Fruit fly (Drosophila melanogaster) whole organism, embryonic: ENCODE data around the gene CG13699.

Experiments
- Antp ChIP-seq: fragments of 200-800 bp; sonication (Bioruptor generic); optimal IDR thresholded peaks from 3 replicates; lab custom pipeline; 2016; ENCODE audit warnings: missing biosample characterization, missing genetic modification characterization
- Bteb2 ChIP-seq: fragments of 200-800 bp; sonication (Bioruptor generic); optimal IDR thresholded peaks from 2 replicates; lab custom pipeline; 2016; ENCODE audit warnings: missing biosample characterization, missing genetic modification characterization
- CG10209 ChIP-seq: fragments of 200-800 bp; sonication (Bioruptor generic); optimal IDR thresholded peaks from 3 replicates; lab custom pipeline; 2017; ENCODE audit warnings: missing biosample characterization, mild to moderate bottlenecking, missing genetic modification characterization, missing genetic modification reagents
- CG10654 ChIP-seq: fragments of 200-800 bp; sonication (Bioruptor generic); optimal IDR thresholded peaks from 2 replicates; lab custom pipeline; 2016; ENCODE audit warnings: missing biosample characterization, missing genetic modification characterization
- CG11247 ChIP-seq: fragments of 200-800 bp; sonication (Bioruptor generic); IDR thresholded peaks from 2 replicates; pipeline ENCODE4 v1.3.6; 2022; ENCODE audit warnings: missing biosample characterization, missing genetic modification characterization
- CG11456 ChIP-seq: fragments of 200-800 bp; sonication (Bioruptor generic); IDR thresholded peaks from 3 replicates; pipeline ENCODE4 v1.3.6; 2022; ENCODE audit warnings: missing biosample characterization, missing genetic modification characterization
- CG11504 ChIP-seq: fragments of 200-800 bp; sonication (Bioruptor generic); optimal IDR thresholded peaks from 3 replicates; lab custom pipeline; 2019; ENCODE audit warnings: missing biosample characterization, mild to moderate bottlenecking, missing genetic modification characterization, moderate library complexity
- CG12104 ChIP-seq: fragments of 200-800 bp; sonication (Bioruptor generic); optimal IDR thresholded peaks from 3 replicates; lab custom pipeline; 2016; ENCODE audit warnings: missing biosample characterization, missing genetic modification characterization
- CG12391 ChIP-seq: fragments of 200-800 bp; sonication (Bioruptor generic); optimal IDR thresholded peaks from 3 replicates; lab custom pipeline; 2018; ENCODE audit warnings: missing biosample characterization, mild to moderate bottlenecking, missing genetic modification characterization, moderate library complexity
- CG12769 ChIP-seq: fragments of 200-800 bp; sonication (Bioruptor generic); optimal IDR thresholded peaks from 2 replicates; lab custom pipeline; 2019; ENCODE audit warnings: missing biosample characterization, mild to moderate bottlenecking, missing genetic modification characterization, moderate library complexity
- CG13424 ChIP-seq: fragments of 200-800 bp; sonication (Bioruptor generic); optimal IDR thresholded peaks from 2 replicates; lab custom pipeline; 2019; ENCODE audit warnings: missing biosample characterization, mild to moderate bottlenecking, missing genetic modification characterization, moderate library complexity
- CG14710 ChIP-seq: fragments of 200-800 bp; sonication (Bioruptor generic); optimal IDR thresholded peaks from 3 replicates; lab custom pipeline; 2019; ENCODE audit warnings: missing biosample characterization, mild to moderate bottlenecking, missing genetic modification characterization, moderate library complexity
- CG14965 ChIP-seq: fragments of 200-800 bp; sonication (Bioruptor generic); optimal IDR thresholded peaks from 2 replicates; lab custom pipeline; 2016; ENCODE audit warnings: missing biosample characterization, missing genetic modification characterization, borderline replicate concordance
- CG16813 ChIP-seq: fragments of 200-800 bp; sonication (Bioruptor generic); IDR thresholded peaks from 3 replicates; pipeline ENCODE4 v1.3.6; 2022; ENCODE audit warnings: missing biosample characterization, missing genetic modification characterization; ENCODE audit not compliant: partially characterized antibody
- CG17359 ChIP-seq: fragments of 200-800 bp; sonication (Bioruptor generic); optimal IDR thresholded peaks from 3 replicates; lab custom pipeline; 2018; ENCODE audit warnings: missing biosample characterization, mild to moderate bottlenecking, missing genetic modification characterization, moderate library complexity
- CG17912 ChIP-seq: fragments of 200-800 bp; sonication (Bioruptor generic); optimal IDR thresholded peaks from 2 replicates; lab custom pipeline; 2018; ENCODE audit warnings: missing biosample characterization, mild to moderate bottlenecking, missing genetic modification characterization
- CG2129 ChIP-seq: fragments of 200-800 bp; sonication (Bioruptor generic); IDR thresholded peaks from 2 replicates; pipeline ENCODE4 v1.3.6; 2022; ENCODE audit warnings: missing biosample characterization, missing genetic modification characterization; ENCODE audit not compliant: partially characterized antibody
- CG3281 ChIP-seq: fragments of 200-800 bp; sonication (Bioruptor generic); optimal IDR thresholded peaks from 3 replicates; lab custom pipeline; 2017; ENCODE audit warnings: missing biosample characterization, mild to moderate bottlenecking, missing genetic modification characterization
- CG34422 ChIP-seq: fragments of 200-800 bp; sonication (Bioruptor generic); IDR thresholded peaks from 3 replicates; pipeline ENCODE4 v1.3.6; 2022; ENCODE audit warnings: missing biosample characterization, missing genetic modification characterization
- CG3847 ChIP-seq: fragments of 200-800 bp; sonication (Bioruptor generic); IDR thresholded peaks from 2 replicates; pipeline ENCODE4 v1.3.6; 2022; ENCODE audit warnings: missing biosample characterization, missing genetic modification characterization
- CG6272 ChIP-seq: fragments of 200-800 bp; sonication (Bioruptor generic); IDR thresholded peaks from 2 replicates; pipeline ENCODE4 v1.3.6; 2022; ENCODE audit warnings: missing biosample characterization, missing genetic modification characterization
- CG8359 ChIP-seq: fragments of 200-800 bp; sonication (Bioruptor generic); optimal IDR thresholded peaks from 2 replicates; lab custom pipeline; 2017; ENCODE audit warnings: missing biosample characterization, mild to moderate bottlenecking, missing genetic modification characterization, borderline replicate concordance
- E2f2 ChIP-seq: fragments of 200-800 bp; sonication (Bioruptor generic); IDR thresholded peaks from 2 replicates; pipeline ENCODE4 v1.3.6; 2022; ENCODE audit warnings: missing biosample characterization, missing genetic modification characterization
- H2.0 ChIP-seq: fragments of 200-800 bp; sonication (Bioruptor generic); IDR thresholded peaks from 2 replicates; pipeline ENCODE4 v1.3.6; 2022; ENCODE audit warnings: missing biosample characterization, missing genetic modification characterization
- HLH54F ChIP-seq: fragments of 200-800 bp; sonication (Bioruptor generic); optimal IDR thresholded peaks from 3 replicates; lab custom pipeline; 2016; ENCODE audit warnings: missing biosample characterization, missing genetic modification characterization
- Hand ChIP-seq: fragments of 200-800 bp; sonication (Bioruptor generic); optimal IDR thresholded peaks from 2 replicates; lab custom pipeline; 2017; ENCODE audit warnings: mild to moderate bottlenecking, missing biosample characterization, missing genetic modification reagents, missing genetic modification characterization
- Hmr ChIP-seq: fragments of 200-800 bp; sonication (Bioruptor generic); optimal IDR thresholded peaks from 3 replicates; lab custom pipeline; 2017; ENCODE audit warnings: mild to moderate bottlenecking, missing biosample characterization, missing genetic modification reagents, missing genetic modification characterization
- Hr39 ChIP-seq: fragments of >200 bp; optimal IDR thresholded peaks from 2 replicates; lab custom pipeline; 2017
- Lim3 ChIP-seq: fragments of 200-800 bp; sonication (Bioruptor generic); IDR thresholded peaks from 2 replicates; pipeline ENCODE4 v1.3.6; 2022; ENCODE audit warnings: missing biosample characterization, missing genetic modification characterization
- Nf-YB ChIP-seq: fragments of 200-800 bp; sonication (Bioruptor generic); optimal IDR thresholded peaks from 3 replicates; lab custom pipeline; 2019; ENCODE audit warnings: missing biosample characterization, mild to moderate bottlenecking, missing genetic modification characterization, moderate library complexity
- Opbp ChIP-seq: fragments of 200-800 bp; sonication (Bioruptor generic); IDR thresholded peaks from 3 replicates; pipeline ENCODE4 v1.3.6; 2022; ENCODE audit warnings: missing biosample characterization, missing genetic modification characterization; ENCODE audit not compliant: partially characterized antibody
- PHDP ChIP-seq: fragments of 200-800 bp; sonication (Bioruptor generic); optimal IDR thresholded peaks from 3 replicates; lab custom pipeline; 2018; ENCODE audit warnings: missing biosample characterization, mild to moderate bottlenecking, missing genetic modification characterization, moderate library complexity
- Rx ChIP-seq: fragments of 200-800 bp; sonication (Bioruptor generic); IDR thresholded peaks from 2 replicates; pipeline ENCODE4 v1.3.6; 2022; ENCODE audit warnings: missing biosample characterization, missing genetic modification characterization
- ap ChIP-seq: fragments of 200-800 bp; sonication (Bioruptor generic); IDR thresholded peaks from 2 replicates; pipeline ENCODE4 v1.3.6; 2022; ENCODE audit warnings: missing biosample characterization, missing genetic modification characterization
- bigmax ChIP-seq: fragments of 200-800 bp; sonication (Bioruptor generic); optimal IDR thresholded peaks from 2 replicates; lab custom pipeline; 2018; ENCODE audit warnings: missing biosample characterization, mild to moderate bottlenecking, missing genetic modification characterization
- cad ChIP-seq: fragments of >200 bp; optimal IDR thresholded peaks from 2 replicates; lab custom pipeline; 2017; ENCODE audit warnings: missing biosample characterization, missing genetic modification characterization
- croc ChIP-seq: fragments of 200-800 bp; sonication (Bioruptor generic); conservative IDR thresholded peaks from 3 replicates; pipeline ENCODE4 v1.3.6; 2022; ENCODE audit warnings: missing biosample characterization, missing genetic modification characterization
- danr ChIP-seq: fragments of 200-800 bp; sonication (Bioruptor generic); IDR thresholded peaks from 2 replicates; pipeline ENCODE4 v1.3.6; 2022; ENCODE audit warnings: missing biosample characterization, missing genetic modification characterization
- fd96Cb ChIP-seq: fragments of 200-800 bp; sonication (Bioruptor generic); optimal IDR thresholded peaks from 2 replicates; lab custom pipeline; 2018; ENCODE audit warnings: missing biosample characterization, mild to moderate bottlenecking, missing genetic modification characterization, moderate library complexity
- jing ChIP-seq: fragments of 200-800 bp; sonication (Bioruptor generic); optimal IDR thresholded peaks from 2 replicates; lab custom pipeline; 2018; ENCODE audit warnings: missing biosample characterization, mild to moderate bottlenecking, missing genetic modification characterization
- kah ChIP-seq: fragments of 200-800 bp; sonication (Bioruptor generic); optimal IDR thresholded peaks from 2 replicates; lab custom pipeline; 2018; ENCODE audit warnings: missing biosample characterization, mild to moderate bottlenecking, missing genetic modification characterization
- kay ChIP-seq: fragments of 200-800 bp; sonication (Bioruptor generic); optimal IDR thresholded peaks from 2 replicates; lab custom pipeline; 2016; ENCODE audit warnings: missing biosample characterization, missing genetic modification characterization
- lab ChIP-seq: fragments of 200-800 bp; sonication (Bioruptor generic); optimal IDR thresholded peaks from 3 replicates; lab custom pipeline; 2017; ENCODE audit warnings: missing biosample characterization, missing genetic modification characterization, mild to moderate bottlenecking, moderate library complexity, missing genetic modification reagents
- lola ChIP-seq, 3 experiments: fragments of >200 bp in 2 of 3; fragments of 200-800 bp in 1 of 3; sonication (Bioruptor generic) in 1 of 3; optimal IDR thresholded peaks; 2 replicates each; lab custom pipeline; 2017 to 2019; ENCODE audit warnings: missing biosample characterization in 3 of 3, missing genetic modification characterization in 3 of 3, mild to moderate bottlenecking in 1 of 3, moderate library complexity in 1 of 3
- phol ChIP-seq: fragments of 200-800 bp; sonication (Bioruptor generic); optimal IDR thresholded peaks from 3 replicates; lab custom pipeline; 2018; ENCODE audit warnings: missing biosample characterization, mild to moderate bottlenecking, missing genetic modification characterization, moderate library complexity
- sens ChIP-seq: fragments of 200-800 bp; sonication (Bioruptor generic); peaks from one replicate; lab custom pipeline; 2016; ENCODE audit warnings: missing biosample characterization, missing genetic modification characterization
- stwl ChIP-seq: fragments of 200-800 bp; sonication (Bioruptor generic); optimal IDR thresholded peaks from 3 replicates; lab custom pipeline; 2018; ENCODE audit warnings: missing biosample characterization, mild to moderate bottlenecking, missing genetic modification characterization, moderate library complexity
- tgo ChIP-seq: fragments of 200-800 bp; sonication (Bioruptor generic); IDR thresholded peaks from 3 replicates; pipeline ENCODE4 v1.3.6; 2022; ENCODE audit warnings: missing biosample characterization, missing genetic modification characterization
- zf30C ChIP-seq: fragments of 200-800 bp; sonication (Bioruptor generic); optimal IDR thresholded peaks from 3 replicates; lab custom pipeline; 2018; ENCODE audit warnings: missing biosample characterization, mild to moderate bottlenecking, missing genetic modification characterization
- zfh1 ChIP-seq: fragments of 200-800 bp; sonication (Bioruptor generic); IDR thresholded peaks from 3 replicates; pipeline ENCODE4 v1.3.6; 2022; ENCODE audit warnings: missing biosample characterization, missing genetic modification characterization

The CG13699 gene

DNA sequence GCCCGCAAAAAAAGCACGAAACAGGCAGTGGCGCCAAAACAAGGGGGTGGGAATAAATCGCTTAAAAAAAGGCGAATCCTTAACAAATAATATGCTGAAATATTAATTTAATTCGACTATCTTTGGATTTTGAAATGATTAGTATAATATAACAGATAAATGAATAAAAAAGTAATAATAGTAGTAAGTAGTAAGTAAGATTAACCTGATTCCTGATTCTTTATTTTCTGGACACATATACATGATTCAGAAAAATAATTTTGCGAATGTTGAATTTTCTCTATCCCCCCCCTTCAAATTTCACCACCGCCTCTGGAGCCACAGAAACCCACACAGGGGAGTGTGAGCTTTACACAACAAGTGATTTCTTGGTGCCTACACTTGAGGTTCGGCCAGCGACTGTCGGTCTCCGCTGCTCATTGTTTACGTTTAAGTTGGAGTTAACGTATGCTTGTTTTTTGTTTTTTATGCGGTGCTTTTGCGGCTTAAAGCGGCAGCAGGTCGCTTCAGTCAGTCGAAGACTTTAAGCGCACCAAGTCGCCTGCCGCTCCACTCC, 13.8 kb downstream of the CG13699 start, which contains the start of gene CG7330 (continued):
- TF ChIP-seq CG3847 (GFP tag; lab: Robert Waterston, UW) (peak; percentile 85), tgo (GFP tag; lab: Robert Waterston, UW) (peak; percentile 92), kah (GFP tag; lab: Kevin White, UChicago) (peak; percentile 87), CG17912 (GFP tag; lab: Kevin White, UChicago) (no peak), croc (GFP tag; lab: Robert Waterston, UW) (peak; percentile 81), CG2129 (GFP tag; lab: Robert Waterston, UW) (no peak), cad (GFP tag; lab: Kevin White, UChicago) (no peak), zfh1 (GFP tag; lab: Robert Waterston, UW) (peak; percentile 57; the same call in 2 of the 3 replicates), kay (GFP tag; lab: Kevin White, UChicago) (peak; percentile 77), CG13424 (tag; lab: Kevin White, UChicago) (peak; percentile 96), Hand (GFP tag; lab: Kevin White, UChicago) (peak; percentile 85), danr (GFP tag; lab: Robert Waterston, UW) (peak; percentile 87), Rx (GFP tag; lab: Robert Waterston, UW) (peak; percentile 68), phol (tag; lab: Kevin White, UChicago) (peak; percentile 95), Lim3 (GFP tag; lab: Robert Waterston, UW) (0 out of 2 replicates have a peak, but pooled peaks have one; percentile 44), fd96Cb (tag; lab: Kevin White, UChicago) (peak; percentile 94), E2f2 (GFP tag; lab: Robert Waterston, UW) (peak; percentile 66), Bteb2 (peak; percentile 66), CG6272 (peak; percentile 75), stwl (tag; lab: Kevin White, UChicago) (no peak), CG11456 (GFP tag; lab: Robert Waterston, UW) (peak; percentile 79), CG3281 (GFP tag; lab: Kevin White, UChicago) (peak; percentile 94), CG10209 (peak; percentile 95), CG16813 (GFP tag; lab: Robert Waterston, UW) (no peak), CG12769 (peak; percentile 75), sens (GFP tag; lab: Kevin White, UChicago) (peak; percentile 90), CG12391 (tag; lab: Kevin White, UChicago) (peak; percentile 92), CG11247 (GFP tag; lab: Robert Waterston, UW) (peak; percentile 77), Hr39 (no peak), H2.0 (GFP tag; lab: Robert Waterston, UW) (peak; percentile 78), lab (GFP tag; lab: Kevin White, UChicago) (peak; percentile 95), Antp (GFP tag; lab: Kevin White, UChicago) (peak; percentile 31), CG34422 (GFP tag; lab: Robert Waterston, UW) (peak; percentile 84), CG14710 (tag; lab: Kevin White, UChicago) (peak; percentile 61), CG10654 (peak; percentile 86), lola (GFP tag; optimal IDR thresholded peaks at IDR 0.05; lab: Kevin White, UChicago) (peak in 1 of 3 experiments; percentile 43), bigmax (no peak), Hmr (peak; percentile 95), CG14965 (GFP tag; lab: Kevin White, UChicago) (no peak), Opbp (no peak), ap (GFP tag; lab: Robert Waterston, UW) (peak; percentile 72), CG11504 (tag; lab: Kevin White, UChicago) (peak; percentile 97), PHDP (tag; lab: Kevin White, UChicago) (peak; percentile 95), HLH54F (GFP tag; lab: Kevin White, UChicago) (peak; percentile 31), jing (GFP tag; lab: Kevin White, UChicago) (peak; percentile 85), CG12104 (GFP tag; lab: Kevin White, UChicago) (peak; percentile 86), CG8359 (peak; percentile 60), zf30C (no peak), CG17359 (tag; lab: Kevin White, UChicago) (peak; percentile 95), Nf-YB (GFP tag; lab: Kevin White, UChicago) (peak; percentile 76)
